Worm (Caenorhabditis elegans) whole organism, dauer: ENCODE data around the gene gid-8.

Experiments used
- unc-62 ChIP-seq: sonication (generic microtip); optimal IDR thresholded peaks from 2 replicates; lab custom pipeline; 2017; ENCODE audit warnings: missing biosample characterization, missing genetic modification reagents, missing genetic modification characterization

Gene gid-8

DNA sequence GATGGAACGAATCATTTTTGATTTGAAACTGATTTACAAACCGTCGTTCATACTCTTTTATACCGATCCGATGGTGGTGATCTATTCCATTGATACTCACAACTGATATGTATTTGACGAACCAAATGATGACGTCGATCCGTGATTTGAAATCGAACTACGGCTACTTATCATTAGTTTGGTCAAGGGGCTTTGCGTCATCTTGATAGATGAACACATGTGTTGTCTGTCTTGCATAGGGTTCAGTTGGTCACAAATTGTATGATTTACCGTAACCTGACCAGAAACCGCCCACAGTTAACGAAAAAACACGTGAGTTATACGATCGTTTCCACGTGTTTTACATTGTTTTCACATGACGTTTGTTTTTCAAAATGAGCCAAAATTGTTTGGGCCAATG is 17.4 kb upstream of the gid-8 start, which contains the start of gene cnc-2:
TSS of gene cnc-2 (minus strand) at position 24 of the 400 bp plus-strand sequence.
- TF ChIP-seq unc-62 = no peak

DNA sequence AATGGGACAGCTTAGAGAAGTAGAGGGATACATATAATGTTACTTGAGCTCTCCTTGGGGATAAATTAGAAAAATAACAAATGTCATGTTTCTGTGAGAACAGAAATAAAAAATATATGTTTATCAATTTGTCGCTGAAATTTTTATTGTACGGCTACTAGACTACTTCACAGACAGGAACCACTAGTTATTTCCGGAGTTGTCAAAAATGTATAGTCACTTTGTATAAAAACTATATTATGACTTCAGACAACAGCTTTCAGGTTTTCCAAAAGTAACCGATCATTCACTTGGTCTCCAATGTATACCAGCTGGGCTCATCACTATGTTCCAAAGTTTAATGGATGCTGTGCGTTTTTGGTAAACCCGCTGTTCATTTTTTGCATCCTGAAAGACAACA is 16.2 kb upstream of the gid-8 start, which contains the start of gene srj-23:
TSS of gene srj-23 (plus strand) at position 301 of the 400 bp plus-strand sequence.
- TF ChIP-seq unc-62 = no peak

DNA sequence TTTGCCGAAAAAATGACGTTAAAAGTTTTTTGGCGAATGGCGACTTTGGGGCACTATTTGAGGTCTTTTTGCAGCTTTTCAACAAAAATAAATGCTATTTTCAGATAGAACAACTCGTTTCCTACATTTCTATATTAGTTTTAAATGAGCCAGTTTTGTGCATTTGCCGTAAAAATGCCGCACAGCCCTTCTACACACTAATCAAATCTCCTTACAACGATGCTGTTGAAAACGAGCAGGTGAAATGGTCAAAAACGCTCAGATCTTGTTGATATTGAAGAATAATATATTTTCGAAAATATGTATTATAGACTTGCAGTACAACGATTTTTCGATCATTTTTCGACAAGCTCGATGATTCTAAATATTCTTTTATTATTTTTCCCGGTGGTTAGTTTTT is 12.8 kb upstream of the gid-8 start, which contains the start of gene chil-14:
TSS of gene chil-14 (plus strand) at position 301 of the 400 bp plus-strand sequence.
- TF ChIP-seq unc-62 = no peak

DNA sequence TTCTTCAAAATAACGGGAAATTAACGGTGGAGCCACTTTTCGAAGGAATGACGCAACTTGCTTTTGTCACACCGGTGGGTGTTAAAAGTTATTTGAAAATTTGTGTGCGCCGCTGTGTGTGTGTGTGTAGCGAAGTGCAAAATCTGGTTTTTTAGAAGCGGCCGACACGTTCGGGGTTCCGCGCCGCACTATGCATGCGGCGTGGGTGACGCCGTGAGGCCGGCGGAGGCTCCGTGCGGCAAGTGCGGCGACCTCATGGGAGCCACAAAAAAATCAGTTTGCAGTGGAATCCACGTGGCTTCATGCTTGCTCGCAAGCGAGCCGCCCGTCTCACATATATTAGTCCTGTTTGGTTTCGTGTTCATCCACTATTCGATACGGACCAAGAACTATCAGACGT is 12.3 kb upstream of the gid-8 start:
- TF ChIP-seq unc-62 = no peak

DNA sequence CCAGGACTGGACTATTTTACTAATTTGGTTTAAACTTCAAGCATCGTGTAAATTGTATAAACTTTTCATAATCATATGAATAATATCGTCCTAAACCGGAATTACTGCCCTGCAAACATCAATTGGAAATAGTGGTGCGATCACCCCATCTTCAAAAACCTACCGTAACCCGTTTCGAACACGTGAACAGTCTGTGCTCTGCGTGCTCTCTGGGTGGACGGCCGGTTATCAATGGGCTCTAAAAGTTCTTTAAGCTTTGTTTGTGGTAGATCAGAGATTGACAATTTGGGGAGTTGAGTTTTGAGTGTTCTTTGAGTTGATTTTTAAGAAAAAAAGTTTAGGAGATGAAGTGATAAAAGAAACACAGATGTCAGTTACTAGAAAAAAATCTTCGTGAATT is 10.9 kb upstream of the gid-8 start:
- TF ChIP-seq unc-62 = no peak

DNA sequence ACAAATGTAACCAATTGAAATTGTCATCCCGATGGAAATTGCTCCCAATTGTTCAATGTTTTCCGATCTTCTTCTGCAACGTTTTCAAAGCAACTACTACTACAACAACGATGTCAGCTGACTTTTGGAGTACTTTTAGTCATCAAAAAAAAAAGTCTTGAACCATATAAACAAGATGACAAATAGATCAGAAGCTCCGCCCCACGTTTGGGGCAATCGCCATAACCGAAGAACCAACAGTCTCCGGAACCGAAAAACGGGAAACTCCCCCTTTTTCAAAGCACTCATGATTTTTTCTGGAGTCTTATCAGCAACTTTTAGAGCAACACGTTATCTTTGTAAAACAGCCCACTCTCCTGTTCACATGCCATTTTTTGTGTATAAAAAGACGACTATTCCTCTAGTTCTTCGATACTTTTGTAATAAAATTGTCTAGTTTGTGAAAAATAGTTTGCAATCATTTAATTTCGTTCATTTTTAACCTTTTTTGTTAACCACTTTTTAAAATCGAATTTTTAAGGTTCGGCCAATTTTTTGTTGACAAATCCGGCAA is 8.1 kb upstream of the gid-8 start:
- no peak for TF ChIP-seq unc-62

DNA sequence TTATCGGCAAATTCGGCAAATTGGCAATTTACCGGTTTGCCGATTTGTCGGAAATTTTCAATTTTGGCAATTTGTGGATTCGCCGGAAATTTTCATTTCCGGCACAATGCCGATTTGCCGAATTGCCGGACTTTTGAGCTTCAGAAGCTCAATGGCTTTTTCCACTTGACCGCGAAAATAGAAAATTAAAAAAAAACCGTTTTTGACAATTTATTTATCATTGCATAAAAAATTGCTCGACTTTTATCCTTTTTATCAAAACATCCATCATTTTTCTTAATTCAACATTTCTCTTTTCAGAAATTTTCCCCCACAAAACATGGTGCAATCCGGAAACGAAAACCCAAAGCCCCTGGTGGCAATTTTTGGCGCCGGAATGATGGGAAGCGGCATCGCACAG is 7.5 kb upstream of the gid-8 start, which contains the start of gene hacd-1:
TSS of gene hacd-1 (plus strand) at position 301 of the 400 bp plus-strand sequence.
- TF ChIP-seq unc-62 = no peak

DNA sequence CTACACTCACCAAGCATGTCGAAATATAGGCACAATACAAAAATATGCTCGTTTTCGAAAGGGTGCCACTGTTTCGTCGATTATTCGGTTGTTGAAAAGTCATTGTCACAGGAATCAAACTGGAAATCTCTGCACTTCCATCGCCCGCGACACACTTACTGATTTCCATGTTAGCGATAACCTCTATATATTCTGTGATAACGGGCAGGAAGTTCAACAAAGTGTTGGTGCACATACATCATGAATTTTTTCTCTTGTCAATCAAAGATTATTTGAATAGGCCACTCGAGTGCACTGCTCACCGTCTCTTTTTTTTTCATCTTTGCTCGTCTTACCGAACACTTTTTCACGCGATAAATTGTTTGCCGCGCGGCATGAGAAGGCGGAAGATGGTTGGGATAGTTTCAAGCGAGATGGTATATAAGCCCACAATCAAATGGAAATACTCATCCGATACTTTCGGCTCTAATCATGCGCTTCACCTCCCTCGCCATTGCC is 3.0 kb upstream of the gid-8 start, which contains the start of the genes fpn-1.2 and pqn-54:
TSS of gene fpn-1.2 (minus strand) at position 157 of the 498 bp plus-strand sequence.
TSS of gene pqn-54 (plus strand) at position 448 of the 498 bp plus-strand sequence.
- no peak for TF ChIP-seq unc-62

DNA sequence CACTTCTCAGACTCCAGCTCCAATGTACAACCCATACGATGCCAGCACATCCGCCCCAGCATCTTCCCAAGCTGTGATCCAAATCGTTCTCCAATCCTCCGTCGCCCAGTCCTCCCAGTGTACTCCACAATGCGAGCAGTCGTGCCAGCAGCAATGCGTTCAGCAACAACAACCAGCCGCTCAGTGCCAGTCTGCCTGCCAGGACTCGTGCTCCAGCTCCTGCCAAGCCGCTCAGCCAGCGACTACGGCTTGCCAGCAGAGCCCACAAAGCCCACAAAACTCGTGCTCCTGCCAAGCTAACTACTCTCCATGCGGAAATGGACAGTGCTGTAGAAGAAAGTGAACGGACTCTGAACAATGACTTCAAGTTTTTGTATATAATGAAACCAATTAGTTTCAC is 1.6 kb upstream of the gid-8 start:
- no peak for TF ChIP-seq unc-62

DNA sequence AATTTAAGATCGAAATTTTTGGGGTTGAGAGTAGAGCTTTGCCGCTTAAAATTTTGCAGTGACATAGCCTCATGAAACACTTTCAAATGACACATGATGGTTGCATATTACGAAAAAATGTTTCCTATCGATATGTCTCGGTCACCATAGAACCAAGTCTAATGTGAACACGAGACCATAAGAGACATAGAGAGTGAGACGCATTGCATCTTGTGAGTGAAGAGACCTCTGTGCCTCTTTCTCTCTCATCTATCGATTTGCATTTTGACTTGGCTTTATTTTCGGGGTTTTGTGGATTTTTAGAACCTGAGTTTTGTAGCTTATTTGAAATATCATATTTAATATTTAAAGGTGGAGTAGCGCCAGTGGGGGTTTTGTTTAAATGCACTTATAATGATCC is 595 bp upstream of the gid-8 start:
- TF ChIP-seq unc-62 = no peak

DNA sequence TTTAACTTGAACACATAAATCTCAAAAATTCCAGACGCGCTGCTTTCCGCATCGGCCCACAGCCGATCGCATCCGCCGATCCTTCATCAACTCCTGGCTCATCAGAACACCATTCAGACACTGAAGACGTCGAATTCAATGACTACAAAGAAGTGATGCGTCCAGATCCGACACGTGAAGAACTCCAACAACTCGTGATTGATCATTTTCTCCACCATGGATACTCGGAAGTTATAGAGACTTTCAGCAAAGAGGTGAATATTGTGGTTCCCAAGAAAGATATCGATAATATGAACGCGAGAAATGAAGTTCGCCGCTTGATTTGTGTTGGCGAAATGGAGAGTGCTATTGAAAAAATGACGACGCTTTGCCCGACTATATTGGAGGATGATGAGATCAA is 1.4 kb downstream of the gid-8 start:
- TF ChIP-seq unc-62 = no peak

DNA sequence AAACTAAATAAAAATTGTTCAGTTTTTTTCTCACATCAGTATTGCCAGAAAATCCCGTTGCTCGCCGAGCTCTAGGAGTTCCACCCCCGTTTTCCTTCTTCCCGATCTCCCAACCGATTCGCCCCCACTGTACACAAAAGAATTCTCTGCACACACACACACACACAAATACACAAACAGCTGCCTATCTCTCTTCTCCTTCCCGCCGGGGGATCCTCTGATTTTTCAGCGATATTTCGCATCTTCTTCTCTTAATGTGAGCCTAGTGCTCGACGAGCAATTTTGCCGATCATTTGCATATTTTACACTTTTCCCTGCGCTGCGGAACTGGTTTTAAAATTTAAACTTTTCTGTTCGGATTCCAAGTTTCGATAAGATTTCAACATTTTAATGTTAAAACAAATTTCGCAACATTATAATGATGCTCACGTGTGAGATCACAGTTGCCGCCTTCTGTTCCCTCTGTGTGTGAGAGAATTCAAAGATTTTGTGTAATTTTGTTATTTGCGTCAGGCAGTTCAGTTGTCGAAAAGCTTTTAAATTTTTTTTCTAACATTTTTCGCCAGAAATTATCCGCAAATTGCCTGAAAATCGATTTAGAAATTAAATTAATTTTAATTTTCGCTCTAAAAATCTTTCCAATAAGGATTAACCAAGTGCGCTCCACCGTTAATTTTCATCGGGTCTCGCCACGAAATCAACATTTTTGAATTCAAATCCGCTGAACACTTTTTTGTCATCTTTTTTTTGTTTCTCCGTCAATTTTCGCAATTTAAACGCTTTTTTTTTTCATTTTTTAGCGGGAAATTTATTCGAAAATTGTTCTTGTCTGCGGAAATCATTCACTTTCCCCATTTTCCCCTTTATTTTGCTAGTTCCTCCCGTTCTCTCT is 3.8 kb downstream of the gid-8 start:
- TF ChIP-seq unc-62 = no peak

DNA sequence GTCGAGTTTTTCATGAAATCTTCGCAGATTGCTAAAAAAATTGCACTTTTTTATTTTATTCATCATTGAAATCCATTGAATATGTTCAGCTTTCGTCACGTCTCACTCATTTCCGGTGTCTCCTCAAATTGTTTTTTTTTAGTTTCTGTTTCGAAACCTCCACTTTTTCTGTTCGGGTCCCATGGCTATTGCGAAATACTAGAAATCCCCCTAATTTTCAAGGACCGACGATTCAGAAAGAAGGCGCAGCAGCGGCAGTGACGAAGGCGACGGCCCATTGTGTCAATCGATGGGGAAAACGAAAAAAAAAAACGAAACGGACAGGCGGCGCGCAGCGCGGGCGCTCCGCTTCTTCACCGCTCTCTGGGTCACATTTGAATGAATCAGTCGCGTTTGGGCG is 4.4 kb downstream of the gid-8 start:
- TF ChIP-seq unc-62 = no peak

DNA sequence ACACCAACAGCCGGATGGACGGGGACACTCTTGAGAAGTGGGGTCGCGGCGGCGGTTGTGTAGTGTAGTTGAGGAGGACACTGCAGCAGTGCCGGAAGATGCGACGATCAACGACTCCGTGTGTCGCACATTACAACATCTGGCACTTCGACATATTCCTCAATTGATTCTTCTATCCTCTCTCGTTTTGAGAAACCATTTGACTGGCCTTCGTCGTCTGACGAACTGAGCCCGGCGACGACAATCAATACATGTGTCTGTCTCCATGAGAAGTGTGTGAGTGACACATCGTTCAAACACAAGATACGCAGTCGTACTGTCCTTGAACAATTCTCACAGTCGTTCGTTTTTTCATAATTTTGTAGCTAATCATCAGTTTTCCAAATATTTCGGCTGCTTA is 5.0 kb downstream of the gid-8 start:
- TF ChIP-seq unc-62 = no peak

DNA sequence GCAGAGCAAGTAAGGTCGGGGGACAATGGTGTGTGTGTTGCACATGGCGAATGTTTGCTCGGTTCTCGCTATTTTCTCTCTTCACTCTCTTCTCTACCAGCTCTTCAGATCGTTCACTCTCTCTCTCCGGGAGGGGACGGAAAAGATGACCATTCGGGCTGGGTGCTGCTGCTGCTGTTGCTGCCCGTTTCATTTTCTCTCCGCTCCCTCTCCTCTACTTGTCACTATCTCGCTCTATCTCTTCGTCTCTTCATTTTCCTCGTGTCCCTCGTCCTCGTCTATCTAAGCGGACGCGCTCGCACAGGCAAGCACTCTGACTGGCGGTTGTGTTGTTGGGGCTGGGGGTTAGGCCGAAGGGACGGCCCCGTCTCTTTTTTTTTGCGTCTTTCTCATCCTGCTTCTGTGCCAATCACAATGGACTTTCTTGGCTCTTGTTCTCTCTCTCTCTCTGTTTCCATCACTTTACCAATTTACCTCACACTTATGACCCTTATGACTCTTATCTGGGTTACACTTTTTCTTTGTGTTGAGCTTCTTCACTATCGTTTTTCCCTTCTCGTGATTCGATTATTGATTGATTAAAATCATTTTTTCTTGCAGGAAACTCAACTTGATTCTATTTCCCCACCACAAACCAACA is 7.1 kb downstream of the gid-8 start, which contains the start of the genes F53E2.2 and unc-60:
TSS of gene F53E2.2 (plus strand) at position 601 of the 640 bp plus-strand sequence.
TSS of gene unc-60 (plus strand) at position 601 of the 640 bp plus-strand sequence.
- no peak for TF ChIP-seq unc-62

DNA sequence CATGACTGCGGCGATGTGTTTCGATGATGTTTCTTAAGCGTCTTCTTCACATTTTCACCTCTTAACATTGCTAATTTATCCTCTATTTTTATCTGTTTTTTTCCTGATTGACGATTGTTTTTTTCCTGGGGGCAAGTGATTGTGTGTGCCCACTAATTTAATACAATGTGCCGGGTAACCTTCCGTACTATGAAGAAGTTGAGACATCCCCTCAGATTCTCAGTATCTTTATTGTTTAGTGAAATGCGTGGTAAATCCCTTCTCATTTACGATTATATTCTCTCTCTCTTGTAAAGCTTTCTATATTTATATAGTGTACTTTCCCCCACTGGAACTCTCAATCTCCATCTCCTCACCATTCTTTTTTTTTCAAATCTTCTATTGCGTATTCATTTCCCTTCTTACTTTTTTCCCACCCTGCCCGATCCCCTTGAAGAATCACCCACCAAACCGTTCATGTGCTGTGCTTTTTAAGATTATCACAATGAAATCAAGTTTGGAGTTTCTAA is 8.8 kb downstream of the gid-8 start:
- no peak for TF ChIP-seq unc-62

DNA sequence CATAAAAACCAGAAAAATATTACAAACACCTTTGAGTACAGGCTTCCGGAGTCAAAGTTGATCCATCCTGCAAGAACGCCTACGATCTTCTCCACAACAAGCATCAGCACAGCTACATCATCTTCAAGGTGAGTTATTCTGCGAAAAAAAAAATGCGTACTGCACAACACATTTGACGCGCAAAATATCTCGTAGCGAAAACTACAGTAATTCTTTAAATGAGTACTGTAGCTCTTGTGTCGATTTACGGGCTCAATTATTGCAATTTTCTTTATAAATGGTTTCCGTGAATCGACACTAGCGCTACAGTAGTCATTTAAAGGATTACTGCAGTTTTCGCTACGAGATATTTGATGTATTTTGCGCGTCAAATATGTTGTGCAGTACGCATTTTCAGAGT is 9.3 kb downstream of the gid-8 start:
- no peak for TF ChIP-seq unc-62
